Worm (Caenorhabditis elegans): ENCODE data around the gene larp-1.

The larp-1 gene

DNA sequence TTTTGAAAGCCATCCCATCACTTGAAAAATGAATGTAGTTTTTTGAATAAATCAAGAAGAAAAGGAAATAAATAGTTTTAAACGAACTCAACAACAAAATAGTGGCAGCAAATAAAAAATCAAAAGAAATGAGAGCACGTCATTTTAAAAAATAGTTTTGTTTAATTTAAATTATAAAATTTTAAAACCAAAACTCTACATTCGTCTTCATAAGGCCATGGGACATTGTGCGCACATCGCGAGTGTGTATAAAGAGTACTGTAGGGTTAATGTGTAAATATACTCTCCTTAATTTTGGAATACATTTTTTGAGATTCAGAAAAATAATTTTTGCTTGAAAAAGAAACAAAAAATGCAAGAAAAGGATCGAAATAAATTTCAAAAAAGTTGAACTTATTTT lies 34.5 kb upstream of the larp-1 start, which contains the start of gene C45G9.15:
TSS of gene C45G9.15 (minus strand) at position 101 of the 400 bp plus-strand sequence.
- no peak for TF ChIP-seq unc-55 (GFP tag; optimal IDR thresholded peaks at IDR 0.05)
- TF ChIP-seq nfya-1 (tag; optimal IDR thresholded peaks at IDR 0.05), result no peak
- no peak for TF ChIP-seq mec-3 (tag; optimal IDR thresholded peaks at IDR 0.05; ENCODE audit: borderline replicate concordance)

DNA sequence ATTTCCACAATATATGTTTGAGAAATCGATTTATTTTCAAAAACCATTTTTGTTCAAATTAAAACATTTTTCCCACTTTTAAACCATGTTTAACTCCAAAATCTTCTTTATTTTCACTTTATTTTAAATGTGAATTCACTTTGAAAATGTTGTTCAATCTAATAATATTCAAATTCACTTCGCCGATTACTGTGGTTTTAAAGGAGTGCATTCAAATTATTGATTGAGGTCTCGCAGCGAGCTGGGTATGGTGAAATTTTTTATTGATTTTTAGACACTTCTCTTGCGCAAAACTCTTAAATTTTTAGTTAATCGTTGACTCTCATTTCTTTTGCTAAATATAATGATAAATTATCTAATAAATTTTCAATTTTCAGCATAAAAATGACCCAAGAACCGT lies 30.3 kb upstream of the larp-1 start, which contains the start of gene C45G9.5:
TSS of gene C45G9.5 (plus strand) at position 378 of the 400 bp plus-strand sequence.
- no peak for TF ChIP-seq ahr-1 (tag; optimal IDR thresholded peaks at IDR 0.05)
- no peak for TF ChIP-seq pat-9 (tag; optimal IDR thresholded peaks at IDR 0.05)
- TF ChIP-seq dmd-4 (tag; optimal IDR thresholded peaks at IDR 0.05; ENCODE audit: borderline replicate concordance), result no peak
- no peak for TF ChIP-seq ama-1 (optimal IDR thresholded peaks at IDR 0.05)
- no peak for TF ChIP-seq ttx-3 (tag; optimal IDR thresholded peaks at IDR 0.05)
- TF ChIP-seq ceh-18 (tag; optimal IDR thresholded peaks at IDR 0.05), result no peak
- TF ChIP-seq ztf-16 (tag; optimal IDR thresholded peaks at IDR 0.05), result no peak
- TF ChIP-seq ceh-45 (GFP tag; IDR thresholded peaks at IDR 0.05), result no peak
- no peak for TF ChIP-seq ceh-19 (GFP tag; optimal IDR thresholded peaks at IDR 0.05)
- no peak for TF ChIP-seq pros-1 (tag; optimal IDR thresholded peaks at IDR 0.05)
- TF ChIP-seq hlh-8 (tag; optimal IDR thresholded peaks at IDR 0.05), result no peak
- no peak for TF ChIP-seq hlh-13 (GFP tag; optimal IDR thresholded peaks at IDR 0.05)
- TF ChIP-seq che-1 (tag; optimal IDR thresholded peaks at IDR 0.05), result no peak
- TF ChIP-seq C38D4.7 (GFP tag; optimal IDR thresholded peaks at IDR 0.05), result no peak

DNA sequence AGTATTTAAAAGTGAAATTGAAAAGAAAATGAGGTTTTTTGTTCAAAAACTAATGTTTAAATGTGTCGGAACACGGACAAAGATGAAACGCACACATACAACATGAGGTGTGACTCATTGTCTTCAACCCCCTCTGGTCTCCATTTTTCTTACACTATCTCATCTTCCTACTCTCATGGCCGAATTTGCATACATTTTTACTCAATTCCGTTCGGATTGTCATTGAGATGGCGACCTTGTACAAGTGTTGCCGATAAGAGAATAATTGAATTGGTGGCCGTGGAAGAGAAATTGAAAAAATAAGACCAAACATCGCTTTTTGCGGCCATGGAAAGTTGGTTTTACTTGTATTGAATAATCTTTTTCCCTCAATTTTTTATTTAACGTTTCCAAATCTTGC lies 29.7 kb upstream of the larp-1 start, which contains the start of gene txbp-3:
TSS of gene txbp-3 (minus strand) at position 285 of the 400 bp plus-strand sequence.
- TF ChIP-seq tbx-7 (tag; optimal IDR thresholded peaks at IDR 0.05) (no peak), nfya-1 (tag; optimal IDR thresholded peaks at IDR 0.05) (peak; percentile 30), K09A11.1 (tag; optimal IDR thresholded peaks at IDR 0.05; ENCODE audit: insufficient read depth) (no peak), unc-42 (tag; optimal IDR thresholded peaks at IDR 0.05) (peak; percentile 85), ztf-16 (tag; optimal IDR thresholded peaks at IDR 0.05) (no peak), tbx-2 (tag; optimal IDR thresholded peaks at IDR 0.05) (no peak), elt-2 (tag; optimal IDR thresholded peaks at IDR 0.05) (peak; percentile 58), rnt-1 (tag; optimal IDR thresholded peaks at IDR 0.05) (no peak), ceh-2 (tag; optimal IDR thresholded peaks at IDR 0.05) (no peak), ahr-1 (tag; optimal IDR thresholded peaks at IDR 0.05) (no peak), ceh-48 (tag; optimal IDR thresholded peaks at IDR 0.05) (no peak), sox-4 (tag; optimal IDR thresholded peaks at IDR 0.05) (no peak), dve-1 (tag; optimal IDR thresholded peaks at IDR 0.05) (no peak), hlh-6 (tag; optimal IDR thresholded peaks at IDR 0.05) (no peak), ceh-30 (tag; optimal IDR thresholded peaks at IDR 0.05) (no peak), ceh-31 (tag; optimal IDR thresholded peaks at IDR 0.05) (peak; percentile 58), elt-4 (tag; optimal IDR thresholded peaks at IDR 0.05) (no peak), hlh-8 (tag; optimal IDR thresholded peaks at IDR 0.05) (no peak), ceh-24 (tag; optimal IDR thresholded peaks at IDR 0.05) (no peak), hlh-13 (GFP tag; optimal IDR thresholded peaks at IDR 0.05) (no peak), ceh-14 (tag; optimal IDR thresholded peaks at IDR 0.05) (no peak), hlh-30 (tag; optimal IDR thresholded peaks at IDR 0.05; ENCODE audit: insufficient read depth) (peak; percentile 45), T23F11.4 (GFP tag; optimal IDR thresholded peaks at IDR 0.05) (no peak), pat-9 (tag; optimal IDR thresholded peaks at IDR 0.05) (no peak), fax-1 (tag; optimal IDR thresholded peaks at IDR 0.05) (no peak), pax-1 (tag; optimal IDR thresholded peaks at IDR 0.05) (no peak), ets-4 (tag; optimal IDR thresholded peaks at IDR 0.05) (peak; percentile 71), fkh-10 (GFP tag; optimal IDR thresholded peaks at IDR 0.05) (no peak), pag-3 (tag; optimal IDR thresholded peaks at IDR 0.05; ENCODE audit: borderline replicate concordance) (no peak), pqm-1 (tag; optimal IDR thresholded peaks at IDR 0.05) (no peak), hlh-15 (tag; optimal IDR thresholded peaks at IDR 0.05) (no peak), ref-2 (tag; optimal IDR thresholded peaks at IDR 0.05) (no peak), ceh-18 (tag; optimal IDR thresholded peaks at IDR 0.05) (no peak), ceh-22 (tag; optimal IDR thresholded peaks at IDR 0.05) (no peak), dmd-4 (tag; optimal IDR thresholded peaks at IDR 0.05; ENCODE audit: borderline replicate concordance) (no peak), sox-2 (GFP tag; IDR thresholded peaks at IDR 0.05) (0 out of 2 replicates have a peak, but pooled peaks have one; percentile 18), ceh-45 (GFP tag; IDR thresholded peaks at IDR 0.05) (no peak), ceh-9 (tag; optimal IDR thresholded peaks at IDR 0.05) (no peak), F13H6.1 (tag; optimal IDR thresholded peaks at IDR 0.05) (no peak), ceh-19 (GFP tag; optimal IDR thresholded peaks at IDR 0.05) (no peak), lin-11 (tag; optimal IDR thresholded peaks at IDR 0.05) (no peak)
